Fruit fly (Drosophila melanogaster): ENCODE measurements around the gene Oga.

Oga gene

dm6 chr3R:21223453-21224057 lies 4.7 kb downstream of the Oga start, which contains the start of the genes CG3337 and Nelf-A (continued):
- peak; percentile 23; the same call in 1 of the 2 replicates for TF ChIP-seq stc (GFP tag; IDR thresholded peaks at IDR 0.05)
- peak; percentile 73 for TF ChIP-seq Dad (GFP tag; optimal IDR thresholded peaks at IDR 0.05)
- peak; percentile 80 for TF ChIP-seq CG8944 (GFP tag; optimal IDR thresholded peaks at IDR 0.05)
- TF ChIP-seq CG11398 (GFP tag; optimal IDR thresholded peaks at IDR 0.05), result peak; percentile 57
- TF ChIP-seq CG17802 (tag; optimal IDR thresholded peaks at IDR 0.05), result peak; percentile 54
- no peak for TF ChIP-seq Asciz (GFP tag; optimal IDR thresholded peaks at IDR 0.05)
- peak; percentile 71 for TF ChIP-seq sisA (GFP tag; IDR thresholded peaks at IDR 0.05)
- peak; percentile 89 for TF ChIP-seq bbx (GFP tag; IDR thresholded peaks at IDR 0.05; ENCODE audit: partially characterized antibody)
- no peak for TF ChIP-seq z (GFP tag; IDR thresholded peaks at IDR 0.05)
- peak; percentile 98 for TF ChIP-seq MBD-R2 (GFP tag; IDR thresholded peaks at IDR 0.05)
- peak; percentile 76 for TF ChIP-seq CG16779 (GFP tag; IDR thresholded peaks at IDR 0.05)
- peak; percentile 74 for TF ChIP-seq zen2 (GFP tag; IDR thresholded peaks at IDR 0.05; ENCODE audit: partially characterized antibody)
- TF ChIP-seq CG4404 (GFP tag; IDR thresholded peaks at IDR 0.05), result peak; percentile 56
- no peak for TF ChIP-seq Hmx (GFP tag; optimal IDR thresholded peaks at IDR 0.05)
- peak; percentile 44 for TF ChIP-seq CG10147 (GFP tag; optimal IDR thresholded peaks at IDR 0.05)
- TF ChIP-seq wdn (GFP tag; IDR thresholded peaks at IDR 0.05), result no peak
- peak; percentile 67 for TF ChIP-seq MTF-1 (GFP tag; optimal IDR thresholded peaks at IDR 0.05; ENCODE audit: borderline replicate concordance)
- TF ChIP-seq Tbp (GFP tag; optimal IDR thresholded peaks at IDR 0.05), result no peak
- TF ChIP-seq CG15479 (GFP tag; optimal IDR thresholded peaks at IDR 0.05), result no peak
- no peak for TF ChIP-seq aop (GFP tag; IDR thresholded peaks at IDR 0.05)
- no peak for TF ChIP-seq zf30C (GFP tag; optimal IDR thresholded peaks at IDR 0.05)
- peak; percentile 2 for TF ChIP-seq CG10979 (tag; optimal IDR thresholded peaks at IDR 0.05)
- peak; percentile 79 for TF ChIP-seq B-H2 (GFP tag; optimal IDR thresholded peaks at IDR 0.05)
- peak; percentile 44; the same call in 1 of the 2 replicates for TF ChIP-seq CG17612 (GFP tag; IDR thresholded peaks at IDR 0.05)
- peak; percentile 63 for TF ChIP-seq cg (GFP tag; optimal IDR thresholded peaks at IDR 0.05)
- peak; percentile 45 for TF ChIP-seq Atf-2 (GFP tag; optimal IDR thresholded peaks at IDR 0.05)
- peak; percentile 90 for TF ChIP-seq HLH54F (GFP tag; optimal IDR thresholded peaks at IDR 0.05)
- TF ChIP-seq Drgx (GFP tag; IDR thresholded peaks at IDR 0.05), result peak; percentile 22; the same call in 1 of the 2 replicates
- 0 out of 2 replicates have a peak, but pooled peaks have one; percentile 29 for TF ChIP-seq sna (GFP tag; IDR thresholded peaks at IDR 0.05; ENCODE audit: partially characterized antibody)
- peak; percentile 72 for TF ChIP-seq CG9876 (GFP tag; optimal IDR thresholded peaks at IDR 0.05)
- TF ChIP-seq Fer3 (tag; optimal IDR thresholded peaks at IDR 0.05), result peak; percentile 62
- no peak for TF ChIP-seq CG30020 (tag; optimal IDR thresholded peaks at IDR 0.05)
- peak; percentile 77; the same call in 2 of the 3 replicates for TF ChIP-seq CG2199 (GFP tag; IDR thresholded peaks at IDR 0.05)
- peak; percentile 51 for TF ChIP-seq CG3281 (GFP tag; optimal IDR thresholded peaks at IDR 0.05)
- TF ChIP-seq CG8388 (GFP tag; optimal IDR thresholded peaks at IDR 0.05), result no peak
- peak; percentile 73 for TF ChIP-seq fu2 (GFP tag; optimal IDR thresholded peaks at IDR 0.05)
- TF ChIP-seq Optix (GFP tag; IDR thresholded peaks at IDR 0.05), result no peak; the same call in 2 of the 3 replicates
- peak; percentile 77 for TF ChIP-seq Camta (GFP tag; optimal IDR thresholded peaks at IDR 0.05)
- no peak for TF ChIP-seq sr (GFP tag; IDR thresholded peaks at IDR 0.05)
- TF ChIP-seq odd (GFP tag; optimal IDR thresholded peaks at IDR 0.05), result no peak
- peak; percentile 89 for TF ChIP-seq gro (GFP tag; optimal IDR thresholded peaks at IDR 0.05)
- TF ChIP-seq CG2678 (tag; optimal IDR thresholded peaks at IDR 0.05), result no peak
- peak; percentile 78 for TF ChIP-seq zfh1 (GFP tag; IDR thresholded peaks at IDR 0.05)
- TF ChIP-seq CG10654 (GFP tag; optimal IDR thresholded peaks at IDR 0.05), result peak; percentile 62
- peak; percentile 90 for TF ChIP-seq dm (GFP tag; optimal IDR thresholded peaks at IDR 0.05)
- TF ChIP-seq CG4617 (GFP tag; optimal IDR thresholded peaks at IDR 0.05; ENCODE audit: borderline replicate concordance), result peak; percentile 98
- TF ChIP-seq ci (GFP tag; IDR thresholded peaks at IDR 0.05), result peak; percentile 84
- TF ChIP-seq Lhr (GFP tag; optimal IDR thresholded peaks at IDR 0.05), result peak; percentile 73
- no peak for TF ChIP-seq Trl (optimal IDR thresholded peaks at IDR 0.05)
- peak; percentile 67 for TF ChIP-seq Trl (GFP tag; optimal IDR thresholded peaks at IDR 0.05)
- peak; percentile 6 for TF ChIP-seq CG6765 (GFP tag; optimal IDR thresholded peaks at IDR 0.05)
